Worm (Caenorhabditis elegans) whole organism, L4 larva: ENCODE results near the gene gpa-18.

ENCODE experiments used
- egl-27 ChIP-seq: sonication (generic microtip); optimal IDR thresholded peaks from 3 replicates; lab custom pipeline; 2017; ENCODE audit warnings: missing biosample characterization, missing genetic modification reagents, missing genetic modification characterization
- hif-1 ChIP-seq, 2 experiments: sonication (generic microtip); optimal IDR thresholded peaks; 2 replicates each; lab custom pipeline; 2016 to 2017; ENCODE audit warnings: missing compliant biosample characterization in 2 of 2, missing genetic modification characterization in 2 of 2, missing genetic modification reagents in 2 of 2, missing genotype in 2 of 2, mild to moderate bottlenecking in 1 of 2
- lin-15B ChIP-seq: fragments of 150-350 bp; sonication (generic microtip); optimal IDR thresholded peaks from 3 replicates; lab custom pipeline; 2014; ENCODE audit warnings: missing biosample characterization, missing genetic modification characterization
- nhr-42 ChIP-seq: fragments of 200-800 bp; sonication (Bioruptor generic); IDR thresholded peaks from 2 replicates; pipeline ENCODE4 v1.3.6; 2022; ENCODE audit warnings: missing genetic modification characterization, missing compliant biosample characterization
- zip-2 ChIP-seq: fragments of 150-350 bp; optimal IDR thresholded peaks from 2 replicates; lab custom pipeline; 2014; ENCODE audit warnings: missing biosample characterization, missing genetic modification characterization

DNA sequence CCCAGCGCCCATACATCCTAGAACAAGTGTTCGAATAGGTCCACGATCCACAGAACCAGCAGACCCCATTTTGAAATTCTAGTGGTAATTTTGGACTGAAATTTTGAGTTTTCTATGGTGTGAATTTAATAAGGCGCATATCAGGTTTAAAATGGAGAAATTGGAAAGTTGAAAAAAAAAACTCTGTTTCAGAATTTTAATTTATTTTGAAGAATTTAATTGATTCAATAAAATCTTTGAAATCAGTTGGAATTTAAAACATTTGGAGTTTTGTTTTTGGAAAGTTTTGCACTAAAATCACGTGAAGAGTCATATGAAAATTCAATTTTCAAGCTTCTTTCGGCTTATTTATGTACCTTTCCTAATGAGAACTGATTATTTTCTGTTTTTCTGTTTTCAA is at the start of gene gpa-18:
- TF ChIP-seq lin-15B (tag; lab: Kevin White, UChicago) (no peak), nhr-42 (GFP tag; lab: Robert Waterston, UW) (no peak), zip-2 (tag; lab: Kevin White, UChicago) (no peak), hif-1 (tag; optimal IDR thresholded peaks at IDR 0.05; lab: Kevin White, UChicago) (no peak), egl-27 (tag; lab: Kevin White, UChicago) (no peak)
